Worm (Caenorhabditis elegans) whole organism, late embryonic: Measurements from ENCODE around the gene M88.4.
A peak's percentile ranks its signal among the peaks of the same experiment; 100 is the strongest.

ENCODE experiments used
- F13H6.1 ChIP-seq: sonication (generic microtip); optimal IDR thresholded peaks from 2 replicates; lab custom pipeline; 2016; ENCODE audit warnings: missing genetic modification characterization, missing compliant biosample characterization
- K09A11.1 ChIP-seq: sonication (generic microtip); optimal IDR thresholded peaks from 2 replicates; lab custom pipeline; 2017; ENCODE audit warnings: antibody characterized with exemption, mild to moderate bottlenecking, missing genetic modification characterization, missing compliant biosample characterization; ENCODE audit not compliant: insufficient read depth
- Y22D7AL.16 ChIP-seq: sonication (generic microtip); optimal IDR thresholded peaks from 2 replicates; lab custom pipeline; 2016; ENCODE audit warnings: missing genetic modification characterization, missing compliant biosample characterization
- ceh-14 ChIP-seq: sonication (generic microtip); optimal IDR thresholded peaks from 2 replicates; lab custom pipeline; 2016; ENCODE audit warnings: missing genotype, missing genetic modification characterization, missing compliant biosample characterization
- ceh-19 ChIP-seq: fragments of 200-800 bp; sonication (Bioruptor generic); optimal IDR thresholded peaks from 2 replicates; lab custom pipeline; 2018; ENCODE audit warnings: mild to moderate bottlenecking, missing genetic modification characterization, missing compliant biosample characterization
- ceh-30 ChIP-seq: fragments of 150-350 bp; optimal IDR thresholded peaks from 2 replicates; lab custom pipeline; 2014; ENCODE audit warnings: missing biosample characterization, missing genetic modification characterization
- ceh-31 ChIP-seq: sonication (generic microtip); optimal IDR thresholded peaks from 2 replicates; lab custom pipeline; 2016; ENCODE audit warnings: missing genetic modification characterization, missing compliant biosample characterization
- ceh-34 ChIP-seq: sonication (generic microtip); optimal IDR thresholded peaks from 2 replicates; lab custom pipeline; 2016; ENCODE audit warnings: mild to moderate bottlenecking, missing genetic modification characterization, missing compliant biosample characterization
- ceh-45 ChIP-seq: fragments of 200-800 bp; sonication (Bioruptor generic); IDR thresholded peaks from 2 replicates; pipeline ENCODE4 v1.3.6; 2022; ENCODE audit warnings: missing genetic modification reagents, missing genetic modification characterization, missing compliant biosample characterization
- ceh-48 ChIP-seq: sonication (generic microtip); optimal IDR thresholded peaks from 2 replicates; lab custom pipeline; 2016; ENCODE audit warnings: missing genetic modification characterization, inconsistent platforms, missing compliant biosample characterization
- ceh-9 ChIP-seq: sonication (generic microtip); optimal IDR thresholded peaks from 2 replicates; lab custom pipeline; 2016; ENCODE audit warnings: mild to moderate bottlenecking, missing genetic modification characterization, inconsistent platforms, missing compliant biosample characterization
- che-1 ChIP-seq: sonication (generic microtip); optimal IDR thresholded peaks from 2 replicates; lab custom pipeline; 2016; ENCODE audit warnings: mild to moderate bottlenecking, missing genetic modification characterization, missing compliant biosample characterization
- ets-4 ChIP-seq: sonication (generic microtip); optimal IDR thresholded peaks from 2 replicates; lab custom pipeline; 2016; ENCODE audit warnings: missing genetic modification characterization, missing compliant biosample characterization
- eyg-1 ChIP-seq: sonication (generic microtip); optimal IDR thresholded peaks from 2 replicates; lab custom pipeline; 2016; ENCODE audit warnings: missing genotype, missing genetic modification characterization, missing compliant biosample characterization
- fkh-6 ChIP-seq: sonication (generic microtip); optimal IDR thresholded peaks from 2 replicates; lab custom pipeline; 2016; ENCODE audit warnings: missing genetic modification characterization, missing compliant biosample characterization
- hlh-13 ChIP-seq: fragments of 200-800 bp; sonication (Bioruptor generic); optimal IDR thresholded peaks from 2 replicates; lab custom pipeline; 2018; ENCODE audit warnings: mild to moderate bottlenecking, missing genetic modification characterization, missing compliant biosample characterization
- hlh-15 ChIP-seq: sonication (generic microtip); optimal IDR thresholded peaks from 2 replicates; lab custom pipeline; 2016; ENCODE audit warnings: missing genetic modification characterization, missing compliant biosample characterization
- hlh-30 ChIP-seq: sonication (generic microtip); optimal IDR thresholded peaks from 2 replicates; lab custom pipeline; 2017; ENCODE audit warnings: antibody characterized with exemption, missing genetic modification characterization, missing compliant biosample characterization; ENCODE audit not compliant: insufficient read depth
- hlh-6 ChIP-seq: sonication (generic microtip); optimal IDR thresholded peaks from 2 replicates; lab custom pipeline; 2016; ENCODE audit warnings: missing genotype, missing genetic modification characterization, missing compliant biosample characterization
- hlh-8 ChIP-seq: sonication (generic microtip); optimal IDR thresholded peaks from 2 replicates; lab custom pipeline; 2016; ENCODE audit warnings: missing genotype, missing genetic modification characterization, missing compliant biosample characterization
- lim-6 ChIP-seq: sonication (generic microtip); optimal IDR thresholded peaks from 2 replicates; lab custom pipeline; 2016; ENCODE audit warnings: missing genetic modification characterization, missing compliant biosample characterization
- lin-11 ChIP-seq: fragments of 200-800 bp; sonication (Bioruptor generic); optimal IDR thresholded peaks from 2 replicates; lab custom pipeline; 2018; ENCODE audit warnings: mild to moderate bottlenecking, missing genetic modification characterization, missing compliant biosample characterization
- madf-2 ChIP-seq: sonication (generic microtip); optimal IDR thresholded peaks from 2 replicates; lab custom pipeline; 2017; ENCODE audit warnings: missing genetic modification characterization, missing compliant biosample characterization
- nfya-1 ChIP-seq: sonication (generic microtip); optimal IDR thresholded peaks from 2 replicates; lab custom pipeline; 2017; ENCODE audit warnings: missing genetic modification characterization, mild to moderate bottlenecking, missing compliant biosample characterization, antibody characterized with exemption, moderate library complexity
- nhr-232 ChIP-seq: sonication (generic microtip); optimal IDR thresholded peaks from 2 replicates; lab custom pipeline; 2016; ENCODE audit warnings: missing genetic modification characterization, missing compliant biosample characterization
- odd-2 ChIP-seq: sonication (generic microtip); optimal IDR thresholded peaks from 2 replicates; lab custom pipeline; 2017; ENCODE audit warnings: antibody characterized with exemption, mild to moderate bottlenecking, missing genetic modification characterization, missing compliant biosample characterization
- pag-3 ChIP-seq: sonication (generic microtip); optimal IDR thresholded peaks from 2 replicates; lab custom pipeline; 2016; ENCODE audit warnings: missing compliant biosample characterization, missing genetic modification characterization, borderline replicate concordance
- pax-1 ChIP-seq: fragments of 150-350 bp; optimal IDR thresholded peaks from 2 replicates; lab custom pipeline; 2014; ENCODE audit warnings: missing biosample characterization, missing genetic modification characterization
- pros-1 ChIP-seq: fragments of 150-350 bp; optimal IDR thresholded peaks from 2 replicates; lab custom pipeline; 2014; ENCODE audit warnings: missing biosample characterization, missing genetic modification reagents, missing genetic modification characterization
- ref-2 ChIP-seq: sonication (generic microtip); optimal IDR thresholded peaks from 2 replicates; lab custom pipeline; 2016; ENCODE audit warnings: missing genetic modification characterization, missing compliant biosample characterization
- rnt-1 ChIP-seq: sonication (generic microtip); optimal IDR thresholded peaks from 2 replicates; lab custom pipeline; 2016; ENCODE audit warnings: missing genetic modification characterization, missing compliant biosample characterization
- sdc-2 ChIP-seq: sonication (generic microtip); optimal IDR thresholded peaks from 2 replicates; lab custom pipeline; 2016; ENCODE audit warnings: missing genotype, missing genetic modification characterization, missing compliant biosample characterization
- sox-2 ChIP-seq: fragments of 200-800 bp; sonication (Bioruptor generic); IDR thresholded peaks from 2 replicates; pipeline ENCODE4 v1.3.6; 2022; ENCODE audit warnings: missing genetic modification reagents, missing genetic modification characterization, missing compliant biosample characterization
- sox-4 ChIP-seq: sonication (generic microtip); optimal IDR thresholded peaks from 2 replicates; lab custom pipeline; 2017; ENCODE audit warnings: mild to moderate bottlenecking, missing genetic modification characterization, inconsistent platforms, missing compliant biosample characterization
- tbx-2 ChIP-seq: sonication (generic microtip); optimal IDR thresholded peaks from 2 replicates; lab custom pipeline; 2016; ENCODE audit warnings: missing genetic modification characterization, missing compliant biosample characterization
- tbx-7 ChIP-seq: sonication (generic microtip); optimal IDR thresholded peaks from 2 replicates; lab custom pipeline; 2016; ENCODE audit warnings: missing genotype, missing genetic modification characterization, missing compliant biosample characterization
- ttx-3 ChIP-seq: sonication (generic microtip); optimal IDR thresholded peaks from 2 replicates; lab custom pipeline; 2016; ENCODE audit warnings: missing genetic modification reagents, missing genetic modification characterization, missing compliant biosample characterization
- unc-3 ChIP-seq, 2 experiments: fragments of 200-800 bp in 1 of 2; sonication (Bioruptor generic) in 1 of 2; sonication (generic microtip) in 1 of 2; conservative IDR thresholded peaks in 1 of 2; optimal IDR thresholded peaks in 1 of 2; 2 replicates each; pipeline versions ENCODE4 v1.3.6 to Lab custom; 2016 to 2022; ENCODE audit warnings: missing compliant biosample characterization in 2 of 2, missing genetic modification characterization in 2 of 2, missing genetic modification reagents in 1 of 2
- unc-42 ChIP-seq: sonication (generic microtip); optimal IDR thresholded peaks from 2 replicates; lab custom pipeline; 2016; ENCODE audit warnings: missing genotype, missing genetic modification characterization, missing compliant biosample characterization
- unc-55 ChIP-seq: sonication (generic microtip); optimal IDR thresholded peaks from 2 replicates; lab custom pipeline; 2017; ENCODE audit warnings: missing biosample characterization, missing genetic modification reagents, missing genetic modification characterization
- unc-86 ChIP-seq: sonication (generic microtip); optimal IDR thresholded peaks from 2 replicates; lab custom pipeline; 2016; ENCODE audit warnings: missing genetic modification characterization, missing compliant biosample characterization
- ztf-16 ChIP-seq: sonication (generic microtip); optimal IDR thresholded peaks from 2 replicates; lab custom pipeline; 2017; ENCODE audit warnings: missing genetic modification characterization, missing compliant biosample characterization

M88.4 gene

DNA sequence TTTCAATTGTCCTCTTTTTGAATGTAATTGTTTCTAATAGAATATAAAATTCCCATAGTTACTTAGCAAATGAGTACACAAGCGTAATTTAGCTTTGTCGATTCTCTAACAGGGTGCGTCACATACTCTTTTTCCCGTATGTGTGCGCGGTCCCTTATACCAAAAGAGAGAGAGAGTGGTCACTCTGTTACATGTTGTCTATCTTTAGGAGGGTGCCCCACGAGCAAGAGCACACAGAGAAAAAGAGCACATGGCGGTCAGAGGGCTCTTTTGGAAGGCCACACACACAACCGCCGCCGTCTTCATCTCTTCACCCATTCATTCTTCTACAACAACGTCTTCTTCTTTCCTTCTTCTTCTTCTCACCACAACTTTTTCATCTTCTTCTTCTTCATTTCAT lies 34.9 kb upstream of the M88.4 start:
- TF ChIP-seq sdc-2 (tag; lab: Kevin White, UChicago) = no peak
- TF ChIP-seq eyg-1 (tag; lab: Kevin White, UChicago) = no peak
- TF ChIP-seq fkh-6 (tag; lab: Kevin White, UChicago) = no peak
- peak; percentile 5 for TF ChIP-seq ceh-34 (tag; lab: Kevin White, UChicago)
- TF ChIP-seq rnt-1 (tag; lab: Kevin White, UChicago) = no peak
- peak; percentile 46 for TF ChIP-seq unc-42
- no peak for TF ChIP-seq pag-3
- peak; percentile 0 for TF ChIP-seq ceh-14
- no peak for TF ChIP-seq ref-2
- no peak for TF ChIP-seq ets-4 (tag; lab: Kevin White, UChicago)
- TF ChIP-seq hlh-6 = no peak
- no peak for TF ChIP-seq ceh-30
- no peak for TF ChIP-seq ttx-3
- no peak for TF ChIP-seq nhr-232 (tag; lab: Kevin White, UChicago)
- TF ChIP-seq ceh-31 = peak; percentile 65
- TF ChIP-seq unc-55 (GFP tag; lab: Kevin White, UChicago) = no peak
- peak; percentile 63 for TF ChIP-seq hlh-30 (tag; lab: Kevin White, UChicago)

DNA sequence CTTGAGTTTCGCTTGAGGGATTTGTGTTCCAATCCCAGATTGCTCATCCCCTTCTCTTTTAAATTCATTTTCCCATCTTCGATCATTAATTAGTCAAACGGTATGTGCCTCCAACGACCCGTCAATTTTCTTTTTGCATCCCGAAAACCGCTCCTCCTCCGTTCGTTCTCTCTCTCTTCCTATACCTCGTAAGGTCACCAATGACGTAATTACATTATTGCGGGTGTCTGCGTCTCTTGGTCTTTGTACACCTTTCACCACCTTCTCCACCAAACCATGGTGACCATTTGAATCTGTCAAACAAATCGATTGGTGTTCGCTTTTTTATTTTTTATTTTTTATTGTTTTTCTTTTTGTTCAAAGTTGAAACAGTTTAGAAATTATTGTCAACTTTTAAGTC lies 33.7 kb upstream of the M88.4 start:
- TF ChIP-seq ceh-48 = no peak
- peak; percentile 19 for TF ChIP-seq nfya-1
- TF ChIP-seq ceh-31 = peak; percentile 56
- peak; percentile 72 for TF ChIP-seq unc-42
- TF ChIP-seq ceh-45 (GFP tag; lab: Robert Waterston, UW) = no peak
- TF ChIP-seq, all 69 proteins: peak for 3

DNA sequence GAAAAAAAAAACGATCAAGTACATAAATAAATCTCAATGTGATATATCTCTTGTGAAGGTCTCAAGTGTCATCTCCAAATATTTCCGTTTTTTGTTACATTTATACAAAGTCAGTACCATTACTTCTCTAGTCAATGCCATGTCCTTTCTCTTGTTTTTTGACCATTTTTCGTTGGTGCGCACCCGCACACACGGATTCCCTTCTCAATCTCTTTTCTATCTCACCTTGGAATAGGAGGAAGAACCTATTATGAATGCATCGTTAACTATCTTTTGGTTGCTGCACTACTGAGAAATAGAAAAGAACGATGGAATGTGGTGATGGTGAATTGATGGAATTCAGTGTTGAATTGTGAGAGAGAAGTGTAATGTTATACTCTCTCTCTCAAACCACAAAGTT lies 31.1 kb upstream of the M88.4 start:
- TF ChIP-seq tbx-7 (tag; lab: Kevin White, UChicago) (no peak), hlh-13 (GFP tag; lab: Kevin White, UChicago) (no peak), lin-11 (no peak)
- TF ChIP-seq, all 69 proteins: peak for 0

DNA sequence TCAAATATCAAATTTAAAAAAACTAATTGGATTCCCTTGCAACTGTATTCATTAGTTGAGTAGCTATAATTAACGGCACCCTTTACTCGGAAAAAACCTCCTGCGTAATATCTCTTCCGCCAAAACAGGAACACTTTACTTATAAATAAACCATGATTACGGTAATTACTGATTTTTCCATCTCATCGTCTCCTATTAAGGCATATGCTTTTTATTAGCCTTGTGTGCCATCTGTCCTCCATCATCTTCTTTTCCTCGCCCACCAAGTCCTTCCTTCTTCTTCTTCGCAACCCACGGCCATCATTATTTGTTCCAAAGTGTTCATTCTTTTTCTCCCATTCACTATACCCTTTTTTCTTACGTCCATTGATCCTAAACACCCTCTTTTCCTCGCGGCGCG lies 29.4 kb upstream of the M88.4 start:
- TF ChIP-seq odd-2 (tag; lab: Kevin White, UChicago) (no peak), tbx-2 (tag; lab: Kevin White, UChicago) (no peak), hlh-6 (no peak), Y22D7AL.16 (tag; lab: Kevin White, UChicago) (no peak), madf-2 (no peak), sdc-2 (tag; lab: Kevin White, UChicago) (no peak), ztf-16 (tag; lab: Kevin White, UChicago) (no peak), pax-1 (tag; lab: Kevin White, UChicago) (no peak), ttx-3 (no peak), unc-3 (GFP tag; conservative IDR thresholded peaks at IDR 0.05; lab: Robert Waterston, UW) (no peak), unc-3 (tag; optimal IDR thresholded peaks at IDR 0.05; lab: Kevin White, UChicago) (no peak), ceh-19 (no peak), pros-1 (no peak), sox-2 (GFP tag; lab: Robert Waterston, UW) (no peak), unc-42 (peak; percentile 36), lim-6 (no peak), ceh-31 (peak; percentile 33)

DNA sequence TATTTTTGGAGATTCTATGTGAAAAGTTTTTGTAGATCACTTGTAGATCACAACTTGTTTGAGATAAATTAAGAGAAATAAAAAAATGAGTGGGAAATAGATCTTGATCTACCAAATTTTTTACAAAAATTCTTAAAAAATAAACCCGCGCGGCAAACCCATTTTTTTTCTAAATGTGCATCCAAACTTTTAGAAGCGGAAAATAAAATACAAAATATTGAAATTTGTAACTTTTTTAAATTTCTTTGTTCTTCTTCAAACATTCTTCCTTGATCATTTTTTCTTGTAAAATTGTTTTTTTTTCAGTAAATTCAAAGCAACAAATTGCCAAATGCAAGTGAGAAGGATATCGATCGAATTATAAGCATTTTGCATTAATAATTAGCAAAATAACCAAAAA lies 28.8 kb upstream of the M88.4 start, which contains the start of gene cdh-4:
Gene cdh-4, plus strand, starts transcription at position 301 of the 400 bp plus-strand sequence.
- TF ChIP-seq ceh-19 (no peak), K09A11.1 (tag; lab: Kevin White, UChicago) (no peak), ceh-31 (no peak), ceh-30 (no peak), madf-2 (no peak), F13H6.1 (tag; lab: Kevin White, UChicago) (no peak), pros-1 (no peak), unc-86 (tag; lab: Kevin White, UChicago) (no peak), ceh-14 (no peak), hlh-8 (tag; lab: Kevin White, UChicago) (no peak), ceh-9 (no peak), che-1 (no peak), sox-4 (tag; lab: Kevin White, UChicago) (no peak), ref-2 (no peak), hlh-15 (tag; lab: Kevin White, UChicago) (no peak)
- TF ChIP-seq, all 69 proteins: peak for 0
